Fruit fly (Drosophila melanogaster) whole organism, embryonic: ENCODE measurements around the gene CG14339.

ENCODE experiments used
- B-H2 ChIP-seq: fragments of 200-800 bp; sonication (Bioruptor generic); optimal IDR thresholded peaks from 2 replicates; lab custom pipeline; 2018; ENCODE audit warnings: missing biosample characterization, mild to moderate bottlenecking, missing genetic modification characterization
- BtbVII ChIP-seq: fragments of 200-800 bp; sonication (Bioruptor generic); optimal IDR thresholded peaks from 3 replicates; lab custom pipeline; 2017; ENCODE audit warnings: missing biosample characterization, mild to moderate bottlenecking, missing genetic modification characterization
- CG10462 ChIP-seq: fragments of 200-800 bp; sonication (Bioruptor generic); optimal IDR thresholded peaks from 2 replicates; lab custom pipeline; 2016; ENCODE audit warnings: missing biosample characterization, missing genetic modification characterization
- CG1832 ChIP-seq: fragments of 200-800 bp; sonication (Bioruptor generic); optimal IDR thresholded peaks from 2 replicates; lab custom pipeline; 2017; ENCODE audit warnings: missing biosample characterization, mild to moderate bottlenecking, missing genetic modification characterization, inconsistent platforms
- CG18619 ChIP-seq: fragments of 200-800 bp; sonication (Bioruptor generic); optimal IDR thresholded peaks from 3 replicates; lab custom pipeline; 2017; ENCODE audit warnings: missing biosample characterization, mild to moderate bottlenecking, missing genetic modification characterization
- CG2875 ChIP-seq: fragments of 200-800 bp; sonication (Bioruptor generic); optimal IDR thresholded peaks from 2 replicates; lab custom pipeline; 2017; ENCODE audit warnings: missing biosample characterization, mild to moderate bottlenecking, missing genetic modification characterization, missing genetic modification reagents
- CG30020 ChIP-seq: fragments of 200-800 bp; optimal IDR thresholded peaks from 2 replicates; lab custom pipeline; 2019; ENCODE audit warnings: missing biosample characterization, mild to moderate bottlenecking, missing genetic modification characterization, moderate library complexity
- CG31388 ChIP-seq: fragments of 200-800 bp; sonication (Bioruptor generic); optimal IDR thresholded peaks from 2 replicates; lab custom pipeline; 2016; ENCODE audit warnings: missing biosample characterization, missing genetic modification characterization
- CG6813 ChIP-seq: fragments of 200-800 bp; sonication (Bioruptor generic); optimal IDR thresholded peaks from 2 replicates; lab custom pipeline; 2017; ENCODE audit warnings: missing biosample characterization, missing genetic modification characterization, mild to moderate bottlenecking, moderate library complexity, missing genetic modification reagents
- Dad ChIP-seq: fragments of 200-800 bp; sonication (Bioruptor generic); optimal IDR thresholded peaks from 3 replicates; lab custom pipeline; 2016; ENCODE audit warnings: missing biosample characterization, missing genetic modification characterization
- Dll ChIP-seq: fragments of 200-800 bp; sonication (Bioruptor generic); IDR thresholded peaks from 4 replicates; pipeline ENCODE4 v1.3.6; 2022; ENCODE audit warnings: missing biosample characterization, missing genetic modification characterization; ENCODE audit not compliant: partially characterized antibody
- Fer3 ChIP-seq: fragments of 200-800 bp; sonication (Bioruptor generic); optimal IDR thresholded peaks from 2 replicates; lab custom pipeline; 2018; ENCODE audit warnings: missing biosample characterization, mild to moderate bottlenecking, missing genetic modification characterization, moderate library complexity
- Gug ChIP-seq: fragments of 200-800 bp; sonication (Bioruptor generic); IDR thresholded peaks from 4 replicates; pipeline ENCODE4 v1.3.6; 2022; ENCODE audit warnings: missing biosample characterization, missing genetic modification characterization
- Hr3 ChIP-seq: fragments of 200-800 bp; sonication (Bioruptor generic); optimal IDR thresholded peaks from 3 replicates; lab custom pipeline; 2016; ENCODE audit warnings: missing biosample characterization, missing genetic modification characterization
- Hsf ChIP-seq: fragments of 200-800 bp; sonication (Bioruptor generic); optimal IDR thresholded peaks from 3 replicates; lab custom pipeline; 2016; ENCODE audit warnings: missing biosample characterization, missing genetic modification characterization
- Kr ChIP-seq: fragments of 200-800 bp; sonication (Bioruptor generic); optimal IDR thresholded peaks from 2 replicates; lab custom pipeline; 2017; ENCODE audit warnings: missing biosample characterization, mild to moderate bottlenecking, missing genetic modification characterization
- Lhr ChIP-seq: fragments of 200-800 bp; sonication (Bioruptor generic); optimal IDR thresholded peaks from 3 replicates; lab custom pipeline; 2017; ENCODE audit warnings: mild to moderate bottlenecking, missing biosample characterization, missing genetic modification reagents, missing genetic modification characterization
- Nf-YB ChIP-seq: fragments of 200-800 bp; sonication (Bioruptor generic); optimal IDR thresholded peaks from 3 replicates; lab custom pipeline; 2019; ENCODE audit warnings: missing biosample characterization, mild to moderate bottlenecking, missing genetic modification characterization, moderate library complexity
- Optix ChIP-seq: fragments of 200-800 bp; sonication (Bioruptor generic); IDR thresholded peaks from 3 replicates; pipeline ENCODE4 v1.3.6; 2022; ENCODE audit warnings: missing biosample characterization, missing genetic modification characterization
- Side ChIP-seq: fragments of 200-800 bp; sonication (Bioruptor generic); optimal IDR thresholded peaks from 2 replicates; lab custom pipeline; 2016; ENCODE audit warnings: missing biosample characterization, missing genetic modification characterization
- Sry-δ ChIP-seq: fragments of 200-800 bp; sonication (Bioruptor generic); optimal IDR thresholded peaks from 2 replicates; lab custom pipeline; 2016; ENCODE audit warnings: missing biosample characterization, missing genetic modification characterization
- az2 ChIP-seq: fragments of 200-800 bp; sonication (Bioruptor generic); optimal IDR thresholded peaks from 3 replicates; lab custom pipeline; 2016; ENCODE audit warnings: missing biosample characterization, missing genetic modification characterization
- cas ChIP-seq: fragments of 200-800 bp; sonication (Bioruptor generic); IDR thresholded peaks from 2 replicates; pipeline ENCODE4 v1.3.6; 2022; ENCODE audit warnings: missing biosample characterization, missing genetic modification characterization
- chif ChIP-seq, 2 experiments: fragments of 200-800 bp; sonication (Bioruptor generic); optimal IDR thresholded peaks; 3 replicates each; lab custom pipeline; 2016; ENCODE audit warnings: missing biosample characterization in 2 of 2, missing genetic modification characterization in 2 of 2
- ci ChIP-seq: fragments of 200-800 bp; sonication (Bioruptor generic); IDR thresholded peaks from 3 replicates; pipeline ENCODE4 v1.3.6; 2022; ENCODE audit warnings: missing biosample characterization, missing genetic modification characterization
- corto ChIP-seq: fragments of 200-800 bp; sonication (Bioruptor generic); optimal IDR thresholded peaks from 2 replicates; lab custom pipeline; 2016; ENCODE audit warnings: missing biosample characterization, mild to moderate bottlenecking, missing genetic modification characterization, moderate library complexity
- crc ChIP-seq: fragments of 200-800 bp; sonication (Bioruptor generic); optimal IDR thresholded peaks from 2 replicates; lab custom pipeline; 2016; ENCODE audit warnings: missing biosample characterization, missing genetic modification characterization
- dan ChIP-seq: fragments of 200-800 bp; sonication (Bioruptor generic); IDR thresholded peaks from 2 replicates; pipeline ENCODE4 v1.3.6; 2022; ENCODE audit warnings: missing biosample characterization, missing genetic modification characterization
- gcm2 ChIP-seq: fragments of 200-800 bp; sonication (Bioruptor generic); optimal IDR thresholded peaks from 2 replicates; lab custom pipeline; 2016; ENCODE audit warnings: missing biosample characterization, missing genetic modification characterization
- grau ChIP-seq: fragments of 200-800 bp; optimal IDR thresholded peaks from 3 replicates; lab custom pipeline; 2019; ENCODE audit warnings: missing biosample characterization, mild to moderate bottlenecking, missing genetic modification characterization, moderate library complexity
- gsb ChIP-seq: fragments of 200-800 bp; sonication (Bioruptor generic); IDR thresholded peaks from 2 replicates; pipeline ENCODE4 v1.3.6; 2022; ENCODE audit warnings: missing biosample characterization, missing genetic modification characterization
- hb ChIP-seq: fragments of 200-800 bp; sonication (Bioruptor generic); IDR thresholded peaks from 3 replicates; pipeline ENCODE4 v1.3.6; 2022; ENCODE audit warnings: missing biosample characterization, missing genetic modification characterization; ENCODE audit not compliant: partially characterized antibody
- hkb ChIP-seq, 2 experiments: fragments of 200-800 bp in 1 of 2; fragments of >200 bp in 1 of 2; sonication (Bioruptor generic) in 1 of 2; IDR thresholded peaks in 1 of 2; optimal IDR thresholded peaks in 1 of 2; 2 replicates each; pipeline versions ENCODE4 v1.3.6 to Lab custom; 2017 to 2022; ENCODE audit warnings: missing biosample characterization in 1 of 2, missing genetic modification characterization in 1 of 2
- jing ChIP-seq: fragments of 200-800 bp; sonication (Bioruptor generic); optimal IDR thresholded peaks from 2 replicates; lab custom pipeline; 2018; ENCODE audit warnings: missing biosample characterization, mild to moderate bottlenecking, missing genetic modification characterization
- ken ChIP-seq: fragments of 200-800 bp; sonication (Bioruptor generic); IDR thresholded peaks from 3 replicates; pipeline ENCODE4 v1.3.6; 2022; ENCODE audit warnings: missing biosample characterization, missing genetic modification characterization
- mam ChIP-seq: fragments of 200-800 bp; sonication (Bioruptor generic); optimal IDR thresholded peaks from 3 replicates; lab custom pipeline; 2016; ENCODE audit warnings: missing biosample characterization, missing genetic modification characterization
- nerfin-1 ChIP-seq: fragments of 200-800 bp; sonication (Bioruptor generic); optimal IDR thresholded peaks from 3 replicates; lab custom pipeline; 2019; ENCODE audit warnings: missing biosample characterization, mild to moderate bottlenecking, missing genetic modification characterization, moderate library complexity
- nmo ChIP-seq: fragments of 200-800 bp; sonication (Bioruptor generic); optimal IDR thresholded peaks from 2 replicates; lab custom pipeline; 2018; ENCODE audit warnings: missing biosample characterization, mild to moderate bottlenecking, missing genetic modification characterization, moderate library complexity
- onecut ChIP-seq: fragments of 200-800 bp; sonication (Bioruptor generic); IDR thresholded peaks from 2 replicates; pipeline ENCODE4 v1.3.6; 2022; ENCODE audit warnings: missing biosample characterization, missing genetic modification characterization
- p53 ChIP-seq: fragments of 200-800 bp; sonication (Bioruptor generic); optimal IDR thresholded peaks from 2 replicates; lab custom pipeline; 2016; ENCODE audit warnings: missing biosample characterization, missing genetic modification characterization
- sc ChIP-seq, 3 experiments: fragments of >200 bp in 2 of 3; fragments of 200-800 bp in 1 of 3; sonication (Bioruptor generic) in 1 of 3; optimal IDR thresholded peaks; 2 replicates in 2 of 3; 3 replicates in 1 of 3; lab custom pipeline; 2017; ENCODE audit warnings: mild to moderate bottlenecking in 1 of 3, missing biosample characterization in 1 of 3, missing genetic modification characterization in 1 of 3, missing genetic modification reagents in 1 of 3
- sd ChIP-seq: fragments of 200-800 bp; sonication (Bioruptor generic); optimal IDR thresholded peaks from 3 replicates; lab custom pipeline; 2018; ENCODE audit warnings: missing biosample characterization, mild to moderate bottlenecking, missing genetic modification characterization, moderate library complexity
- sqz ChIP-seq: fragments of 200-800 bp; sonication (Bioruptor generic); optimal IDR thresholded peaks from 3 replicates; lab custom pipeline; 2018; ENCODE audit warnings: missing biosample characterization, mild to moderate bottlenecking, missing genetic modification characterization
- wek ChIP-seq: fragments of 200-800 bp; sonication (Bioruptor generic); optimal IDR thresholded peaks from 3 replicates; lab custom pipeline; 2018; ENCODE audit warnings: missing biosample characterization, mild to moderate bottlenecking, missing genetic modification characterization, moderate library complexity
- wor ChIP-seq: fragments of 200-800 bp; sonication (Bioruptor generic); IDR thresholded peaks from 2 replicates; pipeline ENCODE4 v1.3.6; 2022; ENCODE audit warnings: missing biosample characterization, missing genetic modification characterization
- z ChIP-seq: fragments of 200-800 bp; sonication (Bioruptor generic); IDR thresholded peaks from 3 replicates; pipeline ENCODE4 v1.3.6; 2022; ENCODE audit warnings: missing biosample characterization, missing genetic modification characterization
- zen2 ChIP-seq: fragments of 200-800 bp; sonication (Bioruptor generic); IDR thresholded peaks from 3 replicates; pipeline ENCODE4 v1.3.6; 2022; ENCODE audit warnings: missing biosample characterization, missing genetic modification characterization; ENCODE audit not compliant: partially characterized antibody

The CG14339 gene

dm6 chr2L:1128932-1129887 lies 20.9 kb downstream of the CG14339 start, which contains the start of the genes Pino and TBC1D23 (continued):
- TF ChIP-seq Fer3 (peak; percentile 59), mam (GFP tag; lab: Kevin White, UChicago) (peak; percentile 68), nmo (peak; percentile 89), nerfin-1 (tag; lab: Kevin White, UChicago) (peak; percentile 46), sd (peak; percentile 20), CG2875 (GFP tag; lab: Kevin White, UChicago) (peak; percentile 15), onecut (peak; percentile 33; the same call in 1 of the 2 replicates), wek (GFP tag; lab: Kevin White, UChicago) (no peak), CG6813 (GFP tag; lab: Kevin White, UChicago) (no peak), crc (GFP tag; lab: Kevin White, UChicago) (no peak), sc (optimal IDR thresholded peaks at IDR 0.05; lab: Kevin White, UChicago) (no peak), sc (GFP tag; optimal IDR thresholded peaks at IDR 0.05; lab: Kevin White, UChicago) (peak; percentile 48), Side (no peak), Sry-δ (GFP tag; lab: Kevin White, UChicago) (peak; percentile 84), jing (GFP tag; lab: Kevin White, UChicago) (no peak), chif (GFP tag; optimal IDR thresholded peaks at IDR 0.05; lab: Kevin White, UChicago) (peak in 1 of 2 experiments; percentile 45), CG10462 (GFP tag; lab: Kevin White, UChicago) (peak; percentile 53), z (no peak), wor (GFP tag; lab: Robert Waterston, UW) (no peak), p53 (no peak), Dad (GFP tag; lab: Kevin White, UChicago) (no peak), Dll (GFP tag; lab: Robert Waterston, UW) (peak; percentile 84), CG31388 (GFP tag; lab: Kevin White, UChicago) (peak; percentile 25), Hsf (peak; percentile 36), dan (GFP tag; lab: Robert Waterston, UW) (no peak), zen2 (GFP tag; lab: Robert Waterston, UW) (0 out of 3 replicates have a peak, but pooled peaks have one; percentile 42), Gug (GFP tag; lab: Robert Waterston, UW) (peak; percentile 73; the same call in 3 of the 4 replicates), cas (GFP tag; lab: Robert Waterston, UW) (no peak), gsb (GFP tag; lab: Robert Waterston, UW) (no peak), sqz (no peak), BtbVII (GFP tag; lab: Kevin White, UChicago) (no peak), Nf-YB (GFP tag; lab: Kevin White, UChicago) (peak; percentile 41), Optix (GFP tag; lab: Robert Waterston, UW) (no peak), CG30020 (tag; lab: Kevin White, UChicago) (peak; percentile 72), hkb (optimal IDR thresholded peaks at IDR 0.05; lab: Kevin White, UChicago) (no peak), hkb (GFP tag; IDR thresholded peaks at IDR 0.05; lab: Robert Waterston, UW) (peak; percentile 59), CG1832 (GFP tag; lab: Kevin White, UChicago) (no peak), CG18619 (GFP tag; lab: Kevin White, UChicago) (peak; percentile 63), az2 (GFP tag; lab: Kevin White, UChicago) (peak; percentile 64), Kr (GFP tag; lab: Kevin White, UChicago) (no peak), grau (tag; lab: Kevin White, UChicago) (peak; percentile 80), ken (peak; percentile 72; the same call in 1 of the 3 replicates), Lhr (GFP tag; lab: Kevin White, UChicago) (peak; percentile 4), ci (GFP tag; lab: Robert Waterston, UW) (no peak), hb (GFP tag; lab: Robert Waterston, UW) (0 out of 3 replicates have a peak, but pooled peaks have one; percentile 45), gcm2 (no peak), corto (GFP tag; lab: Kevin White, UChicago) (peak; percentile 32), B-H2 (GFP tag; lab: Kevin White, UChicago) (peak; percentile 57), Hr3 (GFP tag; lab: Kevin White, UChicago) (peak; percentile 82)
